Worm (Caenorhabditis elegans): ENCODE data around the gene slc-17.1.

Gene slc-17.1

DNA sequence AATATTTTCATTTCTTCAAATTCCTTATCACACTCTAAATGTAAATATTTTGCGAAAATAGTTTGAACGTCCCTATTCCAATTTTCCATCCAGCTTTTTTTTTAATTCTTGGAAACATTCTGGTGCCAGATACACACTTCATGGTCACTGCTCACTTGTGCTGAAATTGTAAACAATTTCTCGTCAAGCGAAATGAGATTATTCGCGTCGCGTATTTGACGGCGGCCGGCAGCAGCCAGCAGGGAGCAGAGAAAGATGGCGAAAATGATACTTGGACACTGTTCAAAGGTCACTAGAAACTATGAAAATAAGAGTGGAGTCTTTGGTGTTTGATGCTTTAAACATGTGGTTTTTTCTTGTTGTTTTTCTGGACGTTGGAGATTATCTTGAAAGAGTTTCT is 39.7 kb upstream of the slc-17.1 start:
- no peak for TF ChIP-seq nhr-23 (tag; optimal IDR thresholded peaks at IDR 0.05)
- TF ChIP-seq lin-11 (tag; optimal IDR thresholded peaks at IDR 0.05), result no peak
- no peak for TF ChIP-seq mab-5 (tag; optimal IDR thresholded peaks at IDR 0.05)
- no peak for TF ChIP-seq blmp-1 (tag; optimal IDR thresholded peaks at IDR 0.05; ENCODE audit: insufficient read depth)
- no peak for TF ChIP-seq ztf-4 (tag; optimal IDR thresholded peaks at IDR 0.05)
- no peak for TF ChIP-seq nhr-10 (tag; optimal IDR thresholded peaks at IDR 0.05)
- TF ChIP-seq skn-1 (tag; optimal IDR thresholded peaks at IDR 0.05), result no peak
- no peak for TF ChIP-seq nhr-21 (tag; optimal IDR thresholded peaks at IDR 0.05)
- no peak for TF ChIP-seq mdl-1 (tag; optimal IDR thresholded peaks at IDR 0.05)
- TF ChIP-seq aly-2 (tag; optimal IDR thresholded peaks at IDR 0.05), result no peak
- TF ChIP-seq lsy-2 (tag; optimal IDR thresholded peaks at IDR 0.05), result peak in 1 of 2 experiments; percentile 30
- TF ChIP-seq C34F6.9 (tag; optimal IDR thresholded peaks at IDR 0.05), result no peak
- no peak for TF ChIP-seq lin-13 (GFP tag; optimal IDR thresholded peaks at IDR 0.05)
- TF ChIP-seq sma-3 (GFP tag; optimal IDR thresholded peaks at IDR 0.05), result no peak
- no peak for TF ChIP-seq ceh-82 (tag; optimal IDR thresholded peaks at IDR 0.05)
- TF ChIP-seq crh-2 (tag; optimal IDR thresholded peaks at IDR 0.05), result peak; percentile 55
- TF ChIP-seq sma-9 (GFP tag; optimal IDR thresholded peaks at IDR 0.05), result peak; percentile 73
- TF ChIP-seq sma-9 (tag; optimal IDR thresholded peaks at IDR 0.05), result no peak
- no peak for TF ChIP-seq unc-39 (tag; optimal IDR thresholded peaks at IDR 0.05)
- TF ChIP-seq fos-1 (tag; optimal IDR thresholded peaks at IDR 0.05), result peak; percentile 35
- no peak for TF ChIP-seq nhr-129 (tag; optimal IDR thresholded peaks at IDR 0.05)
- TF ChIP-seq nhr-25 (tag; optimal IDR thresholded peaks at IDR 0.05), result no peak
- TF ChIP-seq nhr-237 (tag; optimal IDR thresholded peaks at IDR 0.05), result no peak
- TF ChIP-seq zag-1 (tag; optimal IDR thresholded peaks at IDR 0.05), result no peak
- TF ChIP-seq ZK546.5 (tag; optimal IDR thresholded peaks at IDR 0.05), result no peak
- peak; percentile 26 for TF ChIP-seq F13H6.1 (tag; optimal IDR thresholded peaks at IDR 0.05)

DNA sequence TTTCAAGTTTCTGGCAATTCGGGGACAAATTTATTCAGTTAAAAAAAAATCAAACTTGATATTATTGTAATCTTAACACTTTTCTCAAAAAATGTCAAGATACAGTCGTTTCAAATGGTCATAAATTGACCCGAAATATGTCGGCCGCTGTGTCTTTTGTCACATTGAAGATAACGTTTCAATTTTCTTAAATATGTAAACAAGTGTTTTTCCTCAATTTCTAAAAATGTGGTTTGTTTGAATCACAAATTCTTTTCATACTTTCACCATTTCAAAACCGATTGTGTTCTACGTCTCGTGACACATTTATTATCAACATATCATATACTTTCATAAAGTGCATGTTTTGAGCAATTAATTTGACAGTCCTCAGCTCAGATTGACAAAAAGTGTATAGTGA is 37.5 kb upstream of the slc-17.1 start:
- TF ChIP-seq sma-9 (GFP tag; optimal IDR thresholded peaks at IDR 0.05), result peak; percentile 41
- TF ChIP-seq sma-9 (tag; optimal IDR thresholded peaks at IDR 0.05), result no peak
- TF ChIP-seq ztf-1 (GFP tag; conservative IDR thresholded peaks at IDR 0.05), result no peak

DNA sequence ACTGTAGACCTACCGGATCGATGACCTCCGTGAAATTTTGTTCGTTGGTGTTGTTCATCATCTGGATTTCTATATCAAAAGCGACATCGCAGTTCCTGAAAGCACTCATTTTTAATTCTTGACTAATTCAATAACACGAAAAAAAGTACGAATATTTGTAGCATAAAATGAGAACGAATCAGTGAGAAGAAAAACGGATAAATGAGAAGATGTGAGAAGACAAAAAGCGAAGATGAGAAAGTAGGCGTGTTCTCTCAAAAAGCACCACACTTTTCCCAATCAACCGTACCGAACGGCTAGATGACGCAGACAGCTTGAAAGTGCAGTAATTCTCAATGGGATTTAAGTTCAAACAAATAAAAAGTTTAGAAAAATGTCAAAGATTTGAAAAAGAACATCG is 22.0 kb upstream of the slc-17.1 start, which contains the start of gene npr-24:
npr-24 (minus strand) TSS at position 101 of the 400 bp plus-strand sequence.
- no peak for TF ChIP-seq zag-1 (tag; optimal IDR thresholded peaks at IDR 0.05)
- no peak for TF ChIP-seq alr-1 (tag; optimal IDR thresholded peaks at IDR 0.05)
- no peak for TF ChIP-seq nhr-129 (tag; optimal IDR thresholded peaks at IDR 0.05)
- no peak for TF ChIP-seq peb-1 (tag; optimal IDR thresholded peaks at IDR 0.05)
- no peak for TF ChIP-seq Y55F3AM.14 (GFP tag; optimal IDR thresholded peaks at IDR 0.05)
- no peak for TF ChIP-seq fos-1 (tag; optimal IDR thresholded peaks at IDR 0.05)
- TF ChIP-seq nhr-25 (tag; optimal IDR thresholded peaks at IDR 0.05), result no peak
- TF ChIP-seq unc-55 (GFP tag; optimal IDR thresholded peaks at IDR 0.05), result no peak
- TF ChIP-seq lin-13 (GFP tag; optimal IDR thresholded peaks at IDR 0.05), result no peak
- TF ChIP-seq R02D3.7 (tag; optimal IDR thresholded peaks at IDR 0.05), result no peak
- TF ChIP-seq nhr-6 (tag; optimal IDR thresholded peaks at IDR 0.05), result no peak
- no peak for TF ChIP-seq dmd-4 (tag; optimal IDR thresholded peaks at IDR 0.05)
- TF ChIP-seq ztf-4 (tag; optimal IDR thresholded peaks at IDR 0.05), result no peak
- no peak for TF ChIP-seq gmeb-1 (tag; optimal IDR thresholded peaks at IDR 0.05)

DNA sequence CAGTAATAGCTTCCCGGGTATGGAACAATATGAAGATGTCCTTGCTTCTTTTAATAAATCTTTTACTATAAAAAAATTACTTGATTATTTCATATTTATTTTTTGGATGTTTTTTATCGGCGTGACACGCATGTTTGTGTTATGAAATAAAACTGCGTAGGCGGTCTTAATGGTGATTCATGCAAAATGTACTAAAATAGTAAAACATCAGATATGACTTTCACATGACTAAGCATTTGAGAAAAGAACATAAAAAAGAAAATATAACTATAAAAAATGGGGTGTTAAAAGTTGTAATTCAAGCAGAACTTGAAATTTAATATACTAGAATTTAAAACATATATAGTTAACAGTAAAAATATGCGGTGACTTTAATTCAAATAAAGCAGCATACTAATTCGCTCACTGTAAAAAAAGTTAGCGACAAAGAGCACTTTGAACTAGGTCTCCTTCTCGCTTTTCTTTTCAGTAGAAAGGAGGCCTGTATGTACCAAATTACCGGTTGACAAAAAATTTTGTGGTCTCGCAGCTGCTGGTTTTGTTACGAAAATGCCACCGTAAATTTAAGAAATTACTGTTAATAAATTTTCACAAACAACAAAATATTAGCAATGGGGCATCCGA is 17.3 kb upstream of the slc-17.1 start:
- TF ChIP-seq nhr-12 (tag; optimal IDR thresholded peaks at IDR 0.05), result no peak
- no peak for TF ChIP-seq nhr-21 (tag; optimal IDR thresholded peaks at IDR 0.05)
- no peak for TF ChIP-seq ama-1 (optimal IDR thresholded peaks at IDR 0.05)
- no peak for TF ChIP-seq nhr-11 (tag; optimal IDR thresholded peaks at IDR 0.05)
- TF ChIP-seq ztf-4 (tag; optimal IDR thresholded peaks at IDR 0.05), result peak; percentile 65
- TF ChIP-seq nhr-77 (tag; optimal IDR thresholded peaks at IDR 0.05), result no peak
- peak; percentile 18 for TF ChIP-seq C34F6.9 (tag; optimal IDR thresholded peaks at IDR 0.05)
- no peak for TF ChIP-seq sma-3 (GFP tag; optimal IDR thresholded peaks at IDR 0.05)
- TF ChIP-seq lin-11 (tag; optimal IDR thresholded peaks at IDR 0.05), result no peak
- no peak for TF ChIP-seq skn-1 (tag; optimal IDR thresholded peaks at IDR 0.05)
- TF ChIP-seq unc-55 (GFP tag; optimal IDR thresholded peaks at IDR 0.05), result no peak
- no peak for TF ChIP-seq nhr-10 (tag; optimal IDR thresholded peaks at IDR 0.05)

All from whole organism, L2 larva.